Fruit fly (Drosophila melanogaster) whole organism, wandering third instar larva: ENCODE results near the gene Tpr2.

ENCODE experiments used
- Abd-B ChIP-seq: fragments of >200 bp; optimal IDR thresholded peaks from 2 replicates; lab custom pipeline; 2017; ENCODE audit warnings: missing biosample characterization, missing genetic modification characterization
- CG32264 ChIP-seq: fragments of 200-800 bp; sonication (Bioruptor generic); optimal IDR thresholded peaks from 2 replicates; lab custom pipeline; 2016; ENCODE audit warnings: missing biosample characterization, missing genetic modification characterization
- CG9705 ChIP-seq: fragments of 200-800 bp; sonication (Bioruptor generic); optimal IDR thresholded peaks from 2 replicates; lab custom pipeline; 2018; ENCODE audit warnings: missing biosample characterization, mild to moderate bottlenecking, missing genetic modification characterization
- CrebA ChIP-seq: fragments of 200-800 bp; sonication (Bioruptor generic); optimal IDR thresholded peaks from 2 replicates; lab custom pipeline; 2016; ENCODE audit warnings: missing biosample characterization, mild to moderate bottlenecking, missing genetic modification characterization, borderline replicate concordance
- Dfd ChIP-seq: fragments of >200 bp; optimal IDR thresholded peaks from 2 replicates; lab custom pipeline; 2017; ENCODE audit warnings: missing biosample characterization, missing genetic modification characterization
- Dif ChIP-seq: fragments of 200-275, 200-300 bp; sonication (Bioruptor generic); optimal IDR thresholded peaks from 2 replicates; lab custom pipeline; 2018; ENCODE audit warnings: missing biosample characterization, missing genetic modification characterization; ENCODE audit not compliant: partially characterized antibody
- GATAd ChIP-seq: sonication (Bioruptor generic); optimal IDR thresholded peaks from 2 replicates; lab custom pipeline; 2016; ENCODE audit warnings: missing biosample characterization, missing genetic modification characterization
- HLH106 ChIP-seq: fragments of 200-800 bp; optimal IDR thresholded peaks from 3 replicates; lab custom pipeline; 2019; ENCODE audit warnings: missing biosample characterization, mild to moderate bottlenecking, missing genetic modification characterization, moderate library complexity
- Hnf4 ChIP-seq: fragments of 200-800 bp; sonication (Bioruptor generic); optimal IDR thresholded peaks from 2 replicates; lab custom pipeline; 2016; ENCODE audit warnings: missing biosample characterization, mild to moderate bottlenecking, missing genetic modification characterization
- Hr78 ChIP-seq: fragments of >200 bp; optimal IDR thresholded peaks from 2 replicates; lab custom pipeline; 2017; ENCODE audit warnings: missing biosample characterization, missing genetic modification characterization
- Hr83 ChIP-seq: fragments of 200-300 bp; sonication (Bioruptor generic); optimal IDR thresholded peaks from 2 replicates; lab custom pipeline; 2016; ENCODE audit warnings: missing biosample characterization, mild to moderate bottlenecking, missing genetic modification characterization, moderate library complexity; ENCODE audit not compliant: poor library complexity, severe bottlenecking
- Jra ChIP-seq: sonication (Bioruptor generic); optimal IDR thresholded peaks from 2 replicates; lab custom pipeline; 2016; ENCODE audit warnings: missing biosample characterization, missing genetic modification characterization
- Mio ChIP-seq: sonication (Bioruptor generic); optimal IDR thresholded peaks from 2 replicates; lab custom pipeline; 2016; ENCODE audit warnings: missing biosample characterization, missing genetic modification characterization
- Myc ChIP-seq: fragments of >200 bp; optimal IDR thresholded peaks from 2 replicates; lab custom pipeline; 2017
- N ChIP-seq: fragments of >200 bp; optimal IDR thresholded peaks from 2 replicates; lab custom pipeline; 2018; ENCODE audit warnings: missing biosample characterization, missing external identifiers, missing genetic modification characterization
- OdsH ChIP-seq: fragments of 200-800 bp; sonication (Bioruptor generic); optimal IDR thresholded peaks from 2 replicates; lab custom pipeline; 2016; ENCODE audit warnings: missing biosample characterization, mild to moderate bottlenecking, missing genetic modification characterization
- Rel ChIP-seq, 2 experiments: fragments of 200-800 bp; sonication (Bioruptor generic) in 1 of 2; optimal IDR thresholded peaks; 2 replicates in 1 of 2; 3 replicates in 1 of 2; lab custom pipeline; 2016 to 2019; ENCODE audit warnings: mild to moderate bottlenecking in 2 of 2, missing biosample characterization in 2 of 2, missing genetic modification characterization in 2 of 2, moderate library complexity in 1 of 2
- Sp1 ChIP-seq: fragments of 200-800 bp; sonication (Bioruptor generic); optimal IDR thresholded peaks from 3 replicates; lab custom pipeline; 2019; ENCODE audit warnings: missing biosample characterization, mild to moderate bottlenecking, missing genetic modification characterization, moderate library complexity
- br ChIP-seq: fragments of 200-800 bp; sonication (Bioruptor generic); optimal IDR thresholded peaks from 2 replicates; lab custom pipeline; 2016; ENCODE audit warnings: missing biosample characterization, missing genetic modification characterization
- brk ChIP-seq: fragments of 200-800 bp; sonication (Bioruptor generic); optimal IDR thresholded peaks from 2 replicates; lab custom pipeline; 2016; ENCODE audit warnings: missing biosample characterization, mild to moderate bottlenecking, missing genetic modification characterization
- dmrt93B ChIP-seq: fragments of 200-800 bp; sonication (Bioruptor generic); optimal IDR thresholded peaks from 2 replicates; lab custom pipeline; 2018; ENCODE audit warnings: missing biosample characterization, mild to moderate bottlenecking, missing genetic modification characterization
- dsf ChIP-seq: sonication (Bioruptor generic); optimal IDR thresholded peaks from 2 replicates; lab custom pipeline; 2016; ENCODE audit warnings: missing biosample characterization, missing genetic modification characterization, borderline replicate concordance
- ey ChIP-seq: fragments of 200-800 bp; sonication (Bioruptor generic); optimal IDR thresholded peaks from 2 replicates; lab custom pipeline; 2016; ENCODE audit warnings: missing biosample characterization, missing genetic modification characterization
- foxo ChIP-seq, 2 experiments: fragments of 200-800 bp; sonication (Bioruptor generic); optimal IDR thresholded peaks; 2 replicates in 1 of 2; 3 replicates in 1 of 2; lab custom pipeline; 2016 to 2017; ENCODE audit warnings: missing biosample characterization in 2 of 2, missing genetic modification characterization in 2 of 2
- fru ChIP-seq: fragments of 200-800 bp; sonication (Bioruptor generic); optimal IDR thresholded peaks from 3 replicates; lab custom pipeline; 2016; ENCODE audit warnings: missing biosample characterization, mild to moderate bottlenecking, missing genetic modification characterization
- h ChIP-seq: fragments of 200-800 bp; sonication (Bioruptor generic); optimal IDR thresholded peaks from 3 replicates; lab custom pipeline; 2016; ENCODE audit warnings: missing biosample characterization, mild to moderate bottlenecking, missing genetic modification characterization
- jim ChIP-seq: fragments of 175-275, 200-325 bp; sonication (Bioruptor generic); optimal IDR thresholded peaks from 2 replicates; lab custom pipeline; 2016; ENCODE audit warnings: missing biosample characterization, mild to moderate bottlenecking, missing genetic modification characterization
- lola ChIP-seq: fragments of >200 bp; optimal IDR thresholded peaks from 2 replicates; lab custom pipeline; 2017; ENCODE audit warnings: missing biosample characterization, missing genetic modification characterization
- pan ChIP-seq: fragments of >200 bp; optimal IDR thresholded peaks from 2 replicates; lab custom pipeline; 2017
- psq ChIP-seq: fragments of 200-800 bp; sonication (Bioruptor generic); optimal IDR thresholded peaks from 3 replicates; lab custom pipeline; 2017; ENCODE audit warnings: missing biosample characterization, mild to moderate bottlenecking, missing genetic modification characterization, moderate library complexity
- rgr ChIP-seq: fragments of 200-800 bp; sonication (Bioruptor generic); optimal IDR thresholded peaks from 3 replicates; lab custom pipeline; 2016; ENCODE audit warnings: missing biosample characterization, mild to moderate bottlenecking, missing genetic modification characterization
- sage ChIP-seq: fragments of 200-800 bp; sonication (Bioruptor generic); optimal IDR thresholded peaks from 2 replicates; lab custom pipeline; 2016; ENCODE audit warnings: missing biosample characterization, mild to moderate bottlenecking, missing genetic modification characterization
- tai ChIP-seq: sonication (Bioruptor generic); optimal IDR thresholded peaks from 2 replicates; lab custom pipeline; 2016; ENCODE audit warnings: missing biosample characterization, missing genetic modification characterization
- woc ChIP-seq: sonication (Bioruptor generic); optimal IDR thresholded peaks from 2 replicates; lab custom pipeline; 2016; ENCODE audit warnings: missing biosample characterization, mild to moderate bottlenecking, missing genetic modification characterization

Gene Tpr2

DNA sequence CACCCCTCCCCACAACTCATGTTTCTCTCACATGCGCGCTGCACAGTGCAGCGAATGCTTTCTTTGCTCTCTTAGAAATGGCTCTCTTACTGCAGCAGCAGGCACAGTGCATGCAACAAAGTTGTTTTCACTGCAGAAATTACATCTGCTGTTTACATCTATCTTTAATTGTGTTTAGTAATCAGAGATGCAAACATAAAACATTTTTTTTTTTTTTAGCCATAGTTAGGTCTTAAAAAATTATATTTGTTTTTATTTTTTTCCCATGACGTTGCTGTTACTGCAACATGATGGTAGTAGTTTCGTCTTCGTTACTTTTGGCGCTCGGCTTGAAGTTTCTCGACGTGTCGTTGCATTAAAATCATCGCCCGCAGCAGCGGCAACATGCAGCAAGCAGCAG is 10.0 kb downstream of the Tpr2 start:
- TF ChIP-seq Hr78 (GFP tag; lab: Kevin White, UChicago) (no peak), dsf (GFP tag; lab: Kevin White, UChicago) (no peak), jim (GFP tag; lab: Kevin White, UChicago) (no peak), brk (GFP tag; lab: Kevin White, UChicago) (no peak), CrebA (GFP tag; lab: Kevin White, UChicago) (no peak), psq (GFP tag; lab: Kevin White, UChicago) (no peak), Mio (GFP tag; lab: Kevin White, UChicago) (no peak), Abd-B (GFP tag; lab: Kevin White, UChicago) (no peak), dmrt93B (no peak), br (GFP tag; lab: Kevin White, UChicago) (no peak)

DNA sequence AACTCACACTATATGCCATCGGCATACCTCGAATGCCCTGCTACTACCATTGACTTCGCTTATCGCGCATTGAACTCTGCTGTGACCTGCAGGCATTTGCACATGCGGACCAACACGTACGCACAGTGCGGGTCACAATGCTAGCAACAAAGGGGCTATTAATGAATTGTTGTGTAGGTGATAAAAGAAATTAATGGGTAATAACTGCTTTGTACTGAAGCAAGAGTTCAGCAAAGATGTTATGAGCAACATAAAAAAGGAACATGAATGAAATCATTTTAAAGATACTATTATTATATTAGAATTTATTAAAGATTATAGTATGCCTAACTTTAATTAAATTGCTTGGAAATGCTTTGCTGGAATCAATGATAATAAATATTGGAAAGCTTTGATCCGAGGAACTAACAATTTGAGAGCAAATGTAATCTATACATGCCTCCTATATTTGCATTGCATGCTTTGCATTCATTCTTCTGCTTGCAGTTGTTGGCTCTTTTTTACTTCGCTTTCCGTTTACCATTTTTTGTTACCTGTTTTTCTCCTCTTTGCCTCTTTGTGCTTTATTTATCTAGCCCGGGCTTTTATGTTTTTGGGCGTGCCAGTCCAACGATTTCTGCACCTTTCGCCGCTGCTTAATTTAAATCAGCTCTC is 11.7 kb downstream of the Tpr2 start:
- TF ChIP-seq tai (no peak), CG32264 (GFP tag; lab: Kevin White, UChicago) (no peak), GATAd (no peak), Dif (GFP tag; lab: Kevin White, UChicago) (no peak), Mio (GFP tag; lab: Kevin White, UChicago) (no peak), psq (GFP tag; lab: Kevin White, UChicago) (peak; percentile 50), HLH106 (tag; lab: Kevin White, UChicago) (peak; percentile 18), pan (lab: Kevin White, UChicago) (no peak), Myc (no peak), foxo (GFP tag; optimal IDR thresholded peaks at IDR 0.05; lab: Kevin White, UChicago) (peak in 1 of 2 experiments; percentile 52), jim (GFP tag; lab: Kevin White, UChicago) (no peak), Abd-B (GFP tag; lab: Kevin White, UChicago) (no peak), rgr (GFP tag; lab: Kevin White, UChicago) (peak; percentile 56), ey (GFP tag; lab: Kevin White, UChicago) (peak; percentile 13), Hr78 (GFP tag; lab: Kevin White, UChicago) (no peak), fru (GFP tag; lab: Kevin White, UChicago) (peak; percentile 39), N (GFP tag; lab: Kevin White, UChicago) (no peak), Jra (GFP tag; lab: Kevin White, UChicago) (no peak), Sp1 (GFP tag; lab: Kevin White, UChicago) (peak; percentile 34), CG9705 (GFP tag; lab: Kevin White, UChicago) (no peak), Rel (GFP tag; optimal IDR thresholded peaks at IDR 0.05; lab: Kevin White, UChicago) (no peak), Rel (tag; optimal IDR thresholded peaks at IDR 0.05; lab: Kevin White, UChicago) (no peak), dmrt93B (peak; percentile 8), CrebA (GFP tag; lab: Kevin White, UChicago) (no peak), woc (no peak), brk (GFP tag; lab: Kevin White, UChicago) (no peak), OdsH (GFP tag; lab: Kevin White, UChicago) (peak; percentile 29), Dfd (GFP tag; lab: Kevin White, UChicago) (no peak), lola (GFP tag; lab: Kevin White, UChicago) (no peak), h (peak; percentile 18), br (GFP tag; lab: Kevin White, UChicago) (peak; percentile 1)

dm6 chr2L:16507197-16507596 is 15.9 kb downstream of the Tpr2 start:
- TF ChIP-seq h (no peak), OdsH (GFP tag; lab: Kevin White, UChicago) (no peak), Abd-B (GFP tag; lab: Kevin White, UChicago) (no peak), Hr83 (GFP tag; lab: Kevin White, UChicago) (no peak), CG9705 (GFP tag; lab: Kevin White, UChicago) (no peak), N (GFP tag; lab: Kevin White, UChicago) (no peak), Rel (GFP tag; optimal IDR thresholded peaks at IDR 0.05; lab: Kevin White, UChicago) (no peak), Rel (tag; optimal IDR thresholded peaks at IDR 0.05; lab: Kevin White, UChicago) (no peak), woc (no peak), Dif (GFP tag; lab: Kevin White, UChicago) (no peak), foxo (GFP tag; optimal IDR thresholded peaks at IDR 0.05; lab: Kevin White, UChicago) (no peak), lola (GFP tag; lab: Kevin White, UChicago) (no peak), Jra (GFP tag; lab: Kevin White, UChicago) (no peak), GATAd (no peak), dsf (GFP tag; lab: Kevin White, UChicago) (no peak), Mio (GFP tag; lab: Kevin White, UChicago) (no peak), dmrt93B (no peak), sage (no peak), Hnf4 (GFP tag; lab: Kevin White, UChicago) (no peak)
